Fruit fly (Drosophila melanogaster): ENCODE data around the gene CG2698.

- TF ChIP-seq Hr96 (GFP tag; optimal IDR thresholded peaks at IDR 0.05) (no peak), cic (GFP tag; optimal IDR thresholded peaks at IDR 0.05) (no peak), CG1620 (GFP tag; optimal IDR thresholded peaks at IDR 0.05) (no peak), Clk (GFP tag; optimal IDR thresholded peaks at IDR 0.05) (no peak), CG33017 (tag; optimal IDR thresholded peaks at IDR 0.05) (no peak), bab1 (GFP tag; optimal IDR thresholded peaks at IDR 0.05) (no peak), CG11617 (GFP tag; optimal IDR thresholded peaks at IDR 0.05) (no peak)
Measured at dm6 chr3R:8038927-8039326, 37.6 kb downstream of the CG2698 start.

Measured in whole organism, adult.